Worm (Caenorhabditis elegans) whole organism, L1 larva: ENCODE results near the gene C06A1.7.
A peak's percentile ranks its signal among the peaks of the same experiment; 100 is the strongest.

ENCODE experiments used
- C16A3.4 ChIP-seq: fragments of 150-350 bp; optimal IDR thresholded peaks from 2 replicates; lab custom pipeline; 2014; ENCODE audit warnings: missing biosample characterization, missing genetic modification characterization
- C34B4.2 ChIP-seq: sonication (generic microtip); optimal IDR thresholded peaks from 2 replicates; lab custom pipeline; 2017; ENCODE audit warnings: mild to moderate bottlenecking, missing genetic modification characterization, missing compliant biosample characterization
- F16B12.6 ChIP-seq: fragments of 150-350 bp; optimal IDR thresholded peaks from 2 replicates; lab custom pipeline; 2014; ENCODE audit warnings: missing biosample characterization, missing genetic modification characterization
- ama-1 ChIP-seq: fragments of 150-350 bp; optimal IDR thresholded peaks from 2 replicates; lab custom pipeline; 2014
- blmp-1 ChIP-seq: fragments of 150-350 bp; optimal IDR thresholded peaks from 2 replicates; lab custom pipeline; 2014; ENCODE audit warnings: missing biosample characterization, missing genetic modification characterization
- ceh-82 ChIP-seq, 3 experiments: fragments of 150-350 bp in 1 of 3; sonication (generic microtip) in 2 of 3; optimal IDR thresholded peaks; 2 replicates each; lab custom pipeline; 2014 to 2017; ENCODE audit warnings: missing biosample characterization in 3 of 3, missing genetic modification characterization in 3 of 3
- ceh-88 ChIP-seq: fragments of 200-800 bp; sonication (Bioruptor generic); IDR thresholded peaks from 2 replicates; pipeline ENCODE4 v1.3.6; 2022; ENCODE audit warnings: missing genetic modification characterization, missing compliant biosample characterization
- dpl-1 ChIP-seq, 3 experiments: fragments of 150-350 bp in 2 of 3; sonication (generic microtip) in 1 of 3; optimal IDR thresholded peaks; 2 replicates each; lab custom pipeline; 2014 to 2017; ENCODE audit warnings: missing biosample characterization in 3 of 3, missing genetic modification characterization in 3 of 3, missing genetic modification reagents in 3 of 3
- efl-1 ChIP-seq, 4 experiments: fragments of 150-350 bp; optimal IDR thresholded peaks in 3 of 4; peaks in 1 of 4; 1 replicate in 1 of 4; 2 replicates in 3 of 4; lab custom pipeline; 2014; ENCODE audit warnings: missing biosample characterization in 2 of 4, missing genetic modification characterization in 2 of 4, missing genetic modification reagents in 2 of 4
- efl-3 ChIP-seq: fragments of 200-800 bp; sonication (Bioruptor generic); optimal IDR thresholded peaks from 2 replicates; lab custom pipeline; 2018; ENCODE audit warnings: mild to moderate bottlenecking, missing genetic modification characterization, missing compliant biosample characterization
- egl-13 ChIP-seq: sonication (generic microtip); optimal IDR thresholded peaks from 2 replicates; lab custom pipeline; 2016; ENCODE audit warnings: missing genotype, missing genetic modification reagents, missing genetic modification characterization, missing compliant biosample characterization
- elt-2 ChIP-seq: sonication (generic microtip); optimal IDR thresholded peaks from 2 replicates; lab custom pipeline; 2016; ENCODE audit warnings: missing genetic modification characterization, mild to moderate bottlenecking, inconsistent platforms, missing compliant biosample characterization, missing genetic modification reagents
- elt-3 ChIP-seq, 6 experiments: fragments of 150-350 bp in 1 of 6; sonication (generic microtip); optimal IDR thresholded peaks; 2 replicates each; lab custom pipeline; 2017 to 2018; ENCODE audit warnings: missing biosample characterization in 6 of 6, missing genetic modification characterization in 6 of 6, inconsistent platforms in 1 of 6
- ets-5 ChIP-seq: fragments of 200-800 bp; sonication (Bioruptor generic); IDR thresholded peaks from 2 replicates; pipeline ENCODE4 v1.3.6; 2022; ENCODE audit warnings: missing genetic modification characterization, missing compliant biosample characterization
- fkh-4 ChIP-seq: sonication (generic microtip); optimal IDR thresholded peaks from 2 replicates; lab custom pipeline; 2016; ENCODE audit warnings: missing compliant biosample characterization, missing genetic modification characterization, borderline replicate concordance
- fkh-8 ChIP-seq: sonication (generic microtip); optimal IDR thresholded peaks from 2 replicates; lab custom pipeline; 2016; ENCODE audit warnings: mild to moderate bottlenecking, missing genetic modification characterization, missing compliant biosample characterization
- grh-1 ChIP-seq: fragments of 200-800 bp; sonication (Bioruptor generic); IDR thresholded peaks from 2 replicates; pipeline ENCODE4 v1.3.6; 2022; ENCODE audit warnings: missing genetic modification reagents, missing genetic modification characterization, missing compliant biosample characterization
- hlh-17 ChIP-seq: fragments of 200-800 bp; sonication (Bioruptor generic); optimal IDR thresholded peaks from 2 replicates; lab custom pipeline; 2018; ENCODE audit warnings: missing genetic modification characterization, mild to moderate bottlenecking, missing compliant biosample characterization, moderate library complexity, borderline replicate concordance
- isw-1 ChIP-seq: fragments of 200-800 bp; sonication (Bioruptor generic); IDR thresholded peaks from 2 replicates; pipeline ENCODE4 v1.3.6; 2022; ENCODE audit warnings: missing genetic modification characterization, missing compliant biosample characterization
- jun-1 ChIP-seq: fragments of 150-350 bp; optimal IDR thresholded peaks from 2 replicates; lab custom pipeline; 2014; ENCODE audit warnings: missing biosample characterization, missing genetic modification reagents, missing genetic modification characterization
- lin-13 ChIP-seq: fragments of 150-350 bp; optimal IDR thresholded peaks from 2 replicates; lab custom pipeline; 2014; ENCODE audit warnings: missing biosample characterization, missing genetic modification reagents, missing genetic modification characterization
- lin-14 ChIP-seq: fragments of 200-800 bp; sonication (Bioruptor generic); optimal IDR thresholded peaks from 2 replicates; lab custom pipeline; 2018; ENCODE audit warnings: mild to moderate bottlenecking, missing genetic modification characterization, moderate library complexity, missing compliant biosample characterization
- lin-35 ChIP-seq, 2 experiments: fragments of 150-350 bp; optimal IDR thresholded peaks; 2 replicates each; lab custom pipeline; 2014; ENCODE audit warnings: missing biosample characterization in 2 of 2, missing genetic modification characterization in 2 of 2, missing genetic modification reagents in 2 of 2
- lin-39 ChIP-seq: fragments of 150-350 bp; optimal IDR thresholded peaks from 2 replicates; lab custom pipeline; 2014; ENCODE audit warnings: missing biosample characterization, missing genetic modification reagents, missing genetic modification characterization
- lir-3 ChIP-seq: sonication (generic microtip); optimal IDR thresholded peaks from 2 replicates; lab custom pipeline; 2016; ENCODE audit warnings: mild to moderate bottlenecking, missing genetic modification characterization, moderate library complexity, missing compliant biosample characterization; ENCODE audit not compliant: poor library complexity
- mep-1 ChIP-seq: fragments of 150-350 bp; optimal IDR thresholded peaks from 2 replicates; lab custom pipeline; 2014; ENCODE audit warnings: missing biosample characterization, missing genetic modification characterization
- nhr-11 ChIP-seq: fragments of 150-350 bp; optimal IDR thresholded peaks from 2 replicates; lab custom pipeline; 2014; ENCODE audit warnings: missing biosample characterization, missing genetic modification characterization
- nhr-19 ChIP-seq: fragments of 200-800 bp; sonication (Bioruptor generic); conservative IDR thresholded peaks from 2 replicates; pipeline ENCODE4 v1.3.6; 2022; ENCODE audit warnings: missing genetic modification characterization, missing compliant biosample characterization
- nhr-20 ChIP-seq: sonication (generic microtip); optimal IDR thresholded peaks from 2 replicates; lab custom pipeline; 2016; ENCODE audit warnings: mild to moderate bottlenecking, missing genetic modification characterization, missing compliant biosample characterization
- nhr-237 ChIP-seq: fragments of 150-350 bp; optimal IDR thresholded peaks from 2 replicates; lab custom pipeline; 2014; ENCODE audit warnings: missing biosample characterization, missing genetic modification characterization
- nhr-28 ChIP-seq: fragments of 150-350 bp; optimal IDR thresholded peaks from 2 replicates; lab custom pipeline; 2014; ENCODE audit warnings: missing biosample characterization, missing genetic modification characterization
- nhr-47 ChIP-seq: sonication (generic microtip); optimal IDR thresholded peaks from 2 replicates; lab custom pipeline; 2016; ENCODE audit warnings: mild to moderate bottlenecking, missing genetic modification characterization, moderate library complexity, missing compliant biosample characterization
- nhr-71 ChIP-seq: sonication (generic microtip); optimal IDR thresholded peaks from 2 replicates; lab custom pipeline; 2016; ENCODE audit warnings: mild to moderate bottlenecking, missing genetic modification characterization, moderate library complexity, missing compliant biosample characterization
- nhr-76 ChIP-seq: sonication (generic microtip); optimal IDR thresholded peaks from 2 replicates; lab custom pipeline; 2017; ENCODE audit warnings: missing biosample characterization, missing genetic modification characterization
- nhr-77 ChIP-seq: fragments of 150-350 bp; optimal IDR thresholded peaks from 2 replicates; lab custom pipeline; 2014; ENCODE audit warnings: missing biosample characterization, missing genetic modification characterization
- nhr-84 ChIP-seq: sonication (generic microtip); optimal IDR thresholded peaks from 2 replicates; lab custom pipeline; 2017; ENCODE audit warnings: missing biosample characterization, missing genetic modification characterization
- nhr-85 ChIP-seq: sonication (generic microtip); peaks from one replicate; lab custom pipeline; 2016; ENCODE audit warnings: missing genetic modification characterization, inconsistent platforms, missing compliant biosample characterization
- nhr-90 ChIP-seq: sonication (generic microtip); optimal IDR thresholded peaks from 2 replicates; lab custom pipeline; 2016; ENCODE audit warnings: mild to moderate bottlenecking, missing genetic modification characterization, missing compliant biosample characterization; ENCODE audit not compliant: poor library complexity
- pax-3 ChIP-seq: fragments of 200-800 bp; sonication (Bioruptor generic); optimal IDR thresholded peaks from 2 replicates; lab custom pipeline; 2018; ENCODE audit warnings: mild to moderate bottlenecking, missing genetic modification characterization, moderate library complexity, missing compliant biosample characterization
- rnt-1 ChIP-seq: sonication (generic microtip); optimal IDR thresholded peaks from 2 replicates; lab custom pipeline; 2016; ENCODE audit warnings: mild to moderate bottlenecking, missing genetic modification characterization, moderate library complexity, missing compliant biosample characterization
- snpc-4 ChIP-seq: fragments of 150-350 bp; optimal IDR thresholded peaks from 2 replicates; lab custom pipeline; 2014; ENCODE audit warnings: missing biosample characterization, missing genetic modification characterization
- snu-23 ChIP-seq: sonication (generic microtip); optimal IDR thresholded peaks from 2 replicates; lab custom pipeline; 2016; ENCODE audit warnings: missing genetic modification characterization, missing compliant biosample characterization
- sptf-1 ChIP-seq: fragments of 150-350 bp; optimal IDR thresholded peaks from 2 replicates; lab custom pipeline; 2014; ENCODE audit warnings: missing biosample characterization, missing genetic modification characterization
- tbx-2 ChIP-seq: sonication (generic microtip); optimal IDR thresholded peaks from 2 replicates; lab custom pipeline; 2016; ENCODE audit warnings: missing genetic modification characterization, missing compliant biosample characterization
- unc-130 ChIP-seq: fragments of 150-350 bp; optimal IDR thresholded peaks from 2 replicates; lab custom pipeline; 2017; ENCODE audit warnings: missing biosample characterization, missing genetic modification characterization, inconsistent platforms
- unc-30 ChIP-seq: sonication (generic microtip); optimal IDR thresholded peaks from 2 replicates; lab custom pipeline; 2017; ENCODE audit warnings: missing biosample characterization, missing genetic modification characterization
- unc-62 ChIP-seq: fragments of 150-350 bp; optimal IDR thresholded peaks from 2 replicates; lab custom pipeline; 2014; ENCODE audit warnings: missing biosample characterization, missing genetic modification reagents, missing genetic modification characterization
- unc-86 ChIP-seq: sonication (generic microtip); optimal IDR thresholded peaks from 2 replicates; lab custom pipeline; 2016; ENCODE audit warnings: missing genetic modification characterization, missing compliant biosample characterization
- xbp-1 ChIP-seq: sonication (generic microtip); optimal IDR thresholded peaks from 2 replicates; lab custom pipeline; 2016; ENCODE audit warnings: missing genetic modification characterization, missing compliant biosample characterization
- zag-1 ChIP-seq: fragments of 150-350 bp; optimal IDR thresholded peaks from 2 replicates; lab custom pipeline; 2014; ENCODE audit warnings: missing biosample characterization, missing genetic modification characterization
- zip-4 ChIP-seq: fragments of 200-800 bp; sonication (Bioruptor generic); optimal IDR thresholded peaks from 2 replicates; lab custom pipeline; 2018; ENCODE audit warnings: mild to moderate bottlenecking, missing genetic modification characterization, moderate library complexity, missing compliant biosample characterization
- ztf-11 ChIP-seq, 2 experiments: sonication (generic microtip); optimal IDR thresholded peaks; 2 replicates each; lab custom pipeline; 2016 to 2017; ENCODE audit warnings: missing genetic modification characterization in 2 of 2, missing biosample characterization in 1 of 2, missing compliant biosample characterization in 1 of 2
- ztf-4 ChIP-seq: fragments of 150-350 bp; optimal IDR thresholded peaks from 2 replicates; lab custom pipeline; 2014; ENCODE audit warnings: missing biosample characterization, missing genetic modification characterization

C06A1.7 gene

ce11 chrII:10557206-10557574 lies 7.5 kb upstream of the C06A1.7 start:
- TF ChIP-seq nhr-85 (tag; lab: Kevin White, UChicago) (peak; percentile 97), lin-35 (GFP tag; optimal IDR thresholded peaks at IDR 0.05; lab: Kevin White, UChicago) (peak; percentile 30 to 77), nhr-19 (peak; percentile 75), lin-39 (no peak), ets-5 (GFP tag; lab: Robert Waterston, UW) (no peak), mep-1 (tag; lab: Kevin White, UChicago) (peak; percentile 88), ztf-4 (tag; lab: Kevin White, UChicago) (peak; percentile 21), C16A3.4 (peak; percentile 51), nhr-237 (no peak), nhr-28 (tag; lab: Kevin White, UChicago) (no peak), zag-1 (tag; lab: Kevin White, UChicago) (no peak), nhr-90 (peak; percentile 72), sptf-1 (no peak), fkh-4 (tag; lab: Kevin White, UChicago) (no peak), hlh-17 (GFP tag; lab: Kevin White, UChicago) (no peak), nhr-76 (tag; lab: Kevin White, UChicago) (no peak), lir-3 (peak; percentile 45), nhr-71 (tag; lab: Kevin White, UChicago) (peak; percentile 92), nhr-20 (peak; percentile 85), efl-1 (optimal IDR thresholded peaks at IDR 0.05; lab: Kevin White, UChicago) (peak in 1 of 2 experiments; percentile 26), efl-1 (GFP tag; optimal IDR thresholded peaks at IDR 0.05 in 1 of 2; lab: Kevin White, UChicago) (peak in 1 of 2 experiments; percentile 31), elt-3 (tag; optimal IDR thresholded peaks at IDR 0.05; lab: Kevin White, UChicago) (peak in 2 of 6 experiments; percentile 44 to 85), elt-2 (tag; lab: Kevin White, UChicago) (peak; percentile 22), unc-62 (no peak), nhr-84 (tag; lab: Kevin White, UChicago) (no peak), fkh-8 (tag; lab: Kevin White, UChicago) (peak; percentile 8), tbx-2 (tag; lab: Kevin White, UChicago) (peak; percentile 52), unc-30 (tag; lab: Kevin White, UChicago) (no peak), snu-23 (GFP tag; lab: Kevin White, UChicago) (peak; percentile 78), rnt-1 (tag; lab: Kevin White, UChicago) (peak; percentile 13), isw-1 (GFP tag; lab: Robert Waterston, UW) (no peak), ama-1 (lab: Kevin White, UChicago) (peak; percentile 67), ceh-88 (GFP tag; lab: Robert Waterston, UW) (no peak), efl-3 (GFP tag; lab: Kevin White, UChicago) (no peak), snpc-4 (tag; lab: Kevin White, UChicago) (peak; percentile 26), unc-130 (tag; lab: Kevin White, UChicago) (no peak), nhr-77 (tag; lab: Kevin White, UChicago) (no peak), nhr-11 (no peak), ceh-82 (tag; optimal IDR thresholded peaks at IDR 0.05; lab: Kevin White, UChicago) (no peak), lin-14 (GFP tag; lab: Kevin White, UChicago) (peak; percentile 79), egl-13 (tag; lab: Kevin White, UChicago) (no peak), ztf-11 (tag; optimal IDR thresholded peaks at IDR 0.05; lab: Kevin White, UChicago) (no peak), grh-1 (GFP tag; lab: Robert Waterston, UW) (0 out of 2 replicates have a peak, but pooled peaks have one; percentile 28), pax-3 (tag; lab: Kevin White, UChicago) (peak; percentile 15), unc-86 (tag; lab: Kevin White, UChicago) (no peak), lin-13 (GFP tag; lab: Kevin White, UChicago) (peak; percentile 11), xbp-1 (tag; lab: Kevin White, UChicago) (peak; percentile 30), nhr-47 (tag; lab: Kevin White, UChicago) (peak; percentile 41), dpl-1 (GFP tag; optimal IDR thresholded peaks at IDR 0.05; lab: Kevin White, UChicago) (peak; percentile 23 to 29 (median 28)), blmp-1 (tag; lab: Kevin White, UChicago) (peak; percentile 79), zip-4 (GFP tag; lab: Kevin White, UChicago) (no peak), F16B12.6 (no peak), C34B4.2 (tag; lab: Kevin White, UChicago) (no peak), jun-1 (tag; lab: Kevin White, UChicago) (no peak)
